Worm (Caenorhabditis elegans) whole organism, L3 larva: Measurements from ENCODE around the gene C17H11.1.

Experiments used
- ama-1 ChIP-seq: fragments of 150-350 bp; optimal IDR thresholded peaks from 2 replicates; lab custom pipeline; 2018
- ceh-82 ChIP-seq: fragments of 150-350 bp; optimal IDR thresholded peaks from 2 replicates; lab custom pipeline; 2014; ENCODE audit warnings: missing biosample characterization, missing genetic modification characterization
- fkh-10 ChIP-seq: sonication (generic microtip); optimal IDR thresholded peaks from 2 replicates; lab custom pipeline; 2017; ENCODE audit warnings: missing biosample characterization, missing genetic modification reagents, missing genetic modification characterization
- mdl-1 ChIP-seq: fragments of 150-350 bp; optimal IDR thresholded peaks from 2 replicates; lab custom pipeline; 2014; ENCODE audit warnings: missing biosample characterization, missing genetic modification characterization
- nhr-11 ChIP-seq: fragments of 150-350 bp; optimal IDR thresholded peaks from 2 replicates; lab custom pipeline; 2014; ENCODE audit warnings: missing biosample characterization, missing genetic modification characterization
- nhr-12 ChIP-seq: fragments of 150-350 bp; optimal IDR thresholded peaks from 2 replicates; lab custom pipeline; 2014; ENCODE audit warnings: missing biosample characterization, missing genetic modification characterization
- nhr-23 ChIP-seq: fragments of 150-350 bp; optimal IDR thresholded peaks from 2 replicates; lab custom pipeline; 2014; ENCODE audit warnings: missing biosample characterization, missing genetic modification reagents, missing genetic modification characterization
- nhr-67 ChIP-seq: fragments of 150-350 bp; optimal IDR thresholded peaks from 2 replicates; lab custom pipeline; 2014; ENCODE audit warnings: missing biosample characterization, missing genetic modification characterization
- unc-39 ChIP-seq: sonication (generic microtip); optimal IDR thresholded peaks from 4 replicates; lab custom pipeline; 2017; ENCODE audit warnings: missing biosample characterization, missing genetic modification characterization
- unc-62 ChIP-seq: fragments of 150-350 bp; sonication (generic microtip); optimal IDR thresholded peaks from 4 replicates; lab custom pipeline; 2014; ENCODE audit warnings: missing biosample characterization, missing genetic modification reagents, missing genetic modification characterization
- ztf-11 ChIP-seq: fragments of 150-350 bp; optimal IDR thresholded peaks from 2 replicates; lab custom pipeline; 2014; ENCODE audit warnings: missing biosample characterization, missing genetic modification characterization

ce11 chrX:8137779-8138178, 35.9 kb upstream of the C17H11.1 start, which contains the start of gene C02B8.7:
- TF ChIP-seq unc-62 (GFP tag; lab: Kevin White, UChicago) (no peak), nhr-23 (tag; lab: Kevin White, UChicago) (no peak), nhr-12 (tag; lab: Kevin White, UChicago) (no peak), ama-1 (lab: Kevin White, UChicago) (no peak), ztf-11 (tag; lab: Kevin White, UChicago) (no peak), nhr-11 (no peak), nhr-67 (tag; lab: Kevin White, UChicago) (no peak), fkh-10 (GFP tag; lab: Kevin White, UChicago) (no peak), ceh-82 (tag; lab: Kevin White, UChicago) (no peak), unc-39 (tag; lab: Kevin White, UChicago) (no peak), mdl-1 (tag; lab: Kevin White, UChicago) (no peak)
